Fruit fly (Drosophila melanogaster) whole organism, embryonic: ENCODE measurements around the gene mRpL10.

Experiments used
- Abd-B ChIP-seq: fragments of 200-800 bp; sonication (Bioruptor generic); optimal IDR thresholded peaks from 2 replicates; lab custom pipeline; 2018; ENCODE audit warnings: missing biosample characterization, mild to moderate bottlenecking, missing genetic modification characterization, moderate library complexity
- Aef1 ChIP-seq: fragments of 200-800 bp; sonication (Bioruptor generic); IDR thresholded peaks from 3 replicates; pipeline ENCODE4 v1.3.6; 2022; ENCODE audit warnings: missing biosample characterization, missing genetic modification characterization
- Bteb2 ChIP-seq: fragments of 200-800 bp; sonication (Bioruptor generic); optimal IDR thresholded peaks from 2 replicates; lab custom pipeline; 2016; ENCODE audit warnings: missing biosample characterization, missing genetic modification characterization
- CG10209 ChIP-seq: fragments of 200-800 bp; sonication (Bioruptor generic); optimal IDR thresholded peaks from 3 replicates; lab custom pipeline; 2017; ENCODE audit warnings: missing biosample characterization, mild to moderate bottlenecking, missing genetic modification characterization, missing genetic modification reagents
- CG10959 ChIP-seq: fragments of 200-800 bp; sonication (Bioruptor generic); IDR thresholded peaks from 2 replicates; pipeline ENCODE4 v1.3.6; 2022; ENCODE audit warnings: missing biosample characterization, missing genetic modification characterization
- CG11456 ChIP-seq: fragments of 200-800 bp; sonication (Bioruptor generic); IDR thresholded peaks from 3 replicates; pipeline ENCODE4 v1.3.6; 2022; ENCODE audit warnings: missing biosample characterization, missing genetic modification characterization
- CG11696 ChIP-seq: fragments of 200-800 bp; sonication (Bioruptor generic); IDR thresholded peaks from 2 replicates; pipeline ENCODE4 v1.3.6; 2022; ENCODE audit warnings: missing biosample characterization, missing genetic modification characterization
- CG12071 ChIP-seq: fragments of 200-800 bp; sonication (Bioruptor generic); optimal IDR thresholded peaks from 3 replicates; lab custom pipeline; 2018; ENCODE audit warnings: missing biosample characterization, mild to moderate bottlenecking, missing genetic modification characterization
- CG15269 ChIP-seq: fragments of 200-800 bp; sonication (Bioruptor generic); optimal IDR thresholded peaks from 2 replicates; lab custom pipeline; 2018; ENCODE audit warnings: missing biosample characterization, mild to moderate bottlenecking, missing genetic modification characterization, moderate library complexity
- CG1529 ChIP-seq: fragments of 200-800 bp; sonication (Bioruptor generic); optimal IDR thresholded peaks from 3 replicates; lab custom pipeline; 2018; ENCODE audit warnings: missing biosample characterization, missing genetic modification characterization
- CG1647 ChIP-seq: fragments of 200-800 bp; sonication (Bioruptor generic); optimal IDR thresholded peaks from 3 replicates; lab custom pipeline; 2016; ENCODE audit warnings: missing biosample characterization, missing genetic modification characterization
- CG17186 ChIP-seq: fragments of 200-800 bp; sonication (Bioruptor generic); optimal IDR thresholded peaks from 3 replicates; lab custom pipeline; 2017; ENCODE audit warnings: missing biosample characterization, missing genetic modification reagents, missing genetic modification characterization
- CG17385 ChIP-seq: fragments of 200-800 bp; sonication (Bioruptor generic); optimal IDR thresholded peaks from 3 replicates; lab custom pipeline; 2018; ENCODE audit warnings: missing biosample characterization, mild to moderate bottlenecking, missing genetic modification characterization
- CG1832 ChIP-seq: fragments of 200-800 bp; sonication (Bioruptor generic); optimal IDR thresholded peaks from 2 replicates; lab custom pipeline; 2017; ENCODE audit warnings: missing biosample characterization, mild to moderate bottlenecking, missing genetic modification characterization, inconsistent platforms
- CG2199 ChIP-seq: fragments of 200-800 bp; sonication (Bioruptor generic); IDR thresholded peaks from 3 replicates; pipeline ENCODE4 v1.3.6; 2022; ENCODE audit warnings: missing biosample characterization, missing genetic modification characterization
- CG3281 ChIP-seq: fragments of 200-800 bp; sonication (Bioruptor generic); optimal IDR thresholded peaks from 3 replicates; lab custom pipeline; 2017; ENCODE audit warnings: missing biosample characterization, mild to moderate bottlenecking, missing genetic modification characterization
- CG33557 ChIP-seq: fragments of 200-800 bp; sonication (Bioruptor generic); optimal IDR thresholded peaks from 2 replicates; lab custom pipeline; 2019; ENCODE audit warnings: missing biosample characterization, mild to moderate bottlenecking, missing genetic modification characterization, moderate library complexity
- CG34224 ChIP-seq: fragments of 200-800 bp; sonication (Bioruptor generic); IDR thresholded peaks from 3 replicates; pipeline ENCODE4 v1.3.6; 2022; ENCODE audit warnings: missing biosample characterization, missing genetic modification characterization; ENCODE audit not compliant: partially characterized antibody
- CG3847 ChIP-seq: fragments of 200-800 bp; sonication (Bioruptor generic); IDR thresholded peaks from 2 replicates; pipeline ENCODE4 v1.3.6; 2022; ENCODE audit warnings: missing biosample characterization, missing genetic modification characterization
- CG4617 ChIP-seq: fragments of 200-800 bp; sonication (Bioruptor generic); optimal IDR thresholded peaks from 3 replicates; lab custom pipeline; 2016; ENCODE audit warnings: missing biosample characterization, missing genetic modification characterization, borderline replicate concordance
- CG6854 ChIP-seq: fragments of 200-800 bp; sonication (Bioruptor generic); optimal IDR thresholded peaks from 3 replicates; lab custom pipeline; 2017; ENCODE audit warnings: missing biosample characterization, mild to moderate bottlenecking, missing genetic modification characterization
- CG7839 ChIP-seq: fragments of 200-800 bp; sonication (Bioruptor generic); optimal IDR thresholded peaks from 3 replicates; lab custom pipeline; 2018; ENCODE audit warnings: missing biosample characterization, mild to moderate bottlenecking, missing genetic modification characterization, moderate library complexity
- CG7987 ChIP-seq: fragments of 200-800 bp; sonication (Bioruptor generic); optimal IDR thresholded peaks from 2 replicates; lab custom pipeline; 2018; ENCODE audit warnings: missing biosample characterization, mild to moderate bottlenecking, missing genetic modification characterization, moderate library complexity
- CG8388 ChIP-seq: fragments of 200-800 bp; sonication (Bioruptor generic); optimal IDR thresholded peaks from 2 replicates; lab custom pipeline; 2019; ENCODE audit warnings: missing biosample characterization, mild to moderate bottlenecking, missing genetic modification characterization, moderate library complexity
- CG8478 ChIP-seq: fragments of >200 bp; optimal IDR thresholded peaks from 2 replicates; lab custom pipeline; 2018
- CG9876 ChIP-seq: fragments of 200-800 bp; sonication (Bioruptor generic); optimal IDR thresholded peaks from 2 replicates; lab custom pipeline; 2016; ENCODE audit warnings: missing biosample characterization, missing genetic modification characterization
- CHES-1-like ChIP-seq: fragments of 200-800 bp; sonication (Bioruptor generic); optimal IDR thresholded peaks from 2 replicates; lab custom pipeline; 2016; ENCODE audit warnings: missing biosample characterization, missing genetic modification characterization
- Dbx ChIP-seq: fragments of 200-800 bp; sonication (Bioruptor generic); IDR thresholded peaks from 3 replicates; pipeline ENCODE4 v1.3.6; 2022; ENCODE audit warnings: missing biosample characterization, missing genetic modification characterization
- Dip2 ChIP-seq: fragments of 200-800 bp; sonication (Bioruptor generic); IDR thresholded peaks from 2 replicates; pipeline ENCODE4 v1.3.6; 2022; ENCODE audit warnings: missing biosample characterization, missing genetic modification characterization
- HLH4C ChIP-seq: fragments of 200-800 bp; sonication (Bioruptor generic); IDR thresholded peaks from 3 replicates; pipeline ENCODE4 v1.3.6; 2022; ENCODE audit warnings: missing biosample characterization, missing genetic modification characterization; ENCODE audit not compliant: partially characterized antibody
- Hr51 ChIP-seq, 2 experiments: fragments of 200-800 bp; sonication (Bioruptor generic); optimal IDR thresholded peaks; 2 replicates in 1 of 2; 3 replicates in 1 of 2; lab custom pipeline; 2016 to 2018; ENCODE audit warnings: missing biosample characterization in 2 of 2, missing genetic modification characterization in 2 of 2, mild to moderate bottlenecking in 1 of 2, moderate library complexity in 1 of 2
- Mad ChIP-seq: fragments of 200-800 bp; sonication (Bioruptor generic); optimal IDR thresholded peaks from 2 replicates; lab custom pipeline; 2016; ENCODE audit warnings: missing biosample characterization, missing genetic modification characterization
- Nf-YA ChIP-seq: fragments of 200-800 bp; sonication (Bioruptor generic); IDR thresholded peaks from 2 replicates; pipeline ENCODE4 v1.3.6; 2022; ENCODE audit warnings: missing biosample characterization, missing genetic modification characterization
- Side ChIP-seq: fragments of 200-800 bp; sonication (Bioruptor generic); optimal IDR thresholded peaks from 2 replicates; lab custom pipeline; 2016; ENCODE audit warnings: missing biosample characterization, missing genetic modification characterization
- dati ChIP-seq: fragments of 200-800 bp; sonication (Bioruptor generic); IDR thresholded peaks from 2 replicates; pipeline ENCODE4 v1.3.6; 2022; ENCODE audit warnings: missing biosample characterization, missing genetic modification characterization
- exex ChIP-seq: fragments of 200-800 bp; sonication (Bioruptor generic); optimal IDR thresholded peaks from 4 replicates; lab custom pipeline; 2018; ENCODE audit warnings: missing biosample characterization, mild to moderate bottlenecking, missing genetic modification characterization, moderate library complexity
- gem ChIP-seq: fragments of 200-800 bp; sonication (Bioruptor generic); optimal IDR thresholded peaks from 2 replicates; lab custom pipeline; 2019; ENCODE audit warnings: missing biosample characterization, mild to moderate bottlenecking, missing genetic modification characterization, moderate library complexity
- insv ChIP-seq, 2 experiments: fragments of 200-800 bp; sonication (Bioruptor generic); optimal IDR thresholded peaks; 3 replicates each; lab custom pipeline; 2016 to 2018; ENCODE audit warnings: missing biosample characterization in 2 of 2, missing genetic modification characterization in 2 of 2
- oc ChIP-seq: fragments of 200-800 bp; sonication (Bioruptor generic); optimal IDR thresholded peaks from 2 replicates; lab custom pipeline; 2018; ENCODE audit warnings: missing biosample characterization, mild to moderate bottlenecking, missing genetic modification characterization, moderate library complexity
- org-1 ChIP-seq: fragments of 200-800 bp; sonication (Bioruptor generic); optimal IDR thresholded peaks from 2 replicates; lab custom pipeline; 2017; ENCODE audit warnings: missing biosample characterization, missing genetic modification characterization
- psq ChIP-seq: fragments of 200-800 bp; sonication (Bioruptor generic); optimal IDR thresholded peaks from 2 replicates; lab custom pipeline; 2017; ENCODE audit warnings: missing biosample characterization, missing genetic modification characterization
- row ChIP-seq: fragments of 200-800 bp; sonication (Bioruptor generic); IDR thresholded peaks from 3 replicates; pipeline ENCODE4 v1.3.6; 2022; ENCODE audit warnings: missing biosample characterization, missing genetic modification characterization
- shn ChIP-seq: fragments of 200-800 bp; sonication (Bioruptor generic); optimal IDR thresholded peaks from 3 replicates; lab custom pipeline; 2016; ENCODE audit warnings: missing biosample characterization, missing genetic modification characterization
- slbo ChIP-seq: fragments of 200-800 bp; sonication (Bioruptor generic); IDR thresholded peaks from 2 replicates; pipeline ENCODE4 v1.3.6; 2022; ENCODE audit warnings: missing biosample characterization, missing genetic modification characterization
- sqz ChIP-seq: fragments of 200-800 bp; sonication (Bioruptor generic); optimal IDR thresholded peaks from 3 replicates; lab custom pipeline; 2018; ENCODE audit warnings: missing biosample characterization, mild to moderate bottlenecking, missing genetic modification characterization
- stwl ChIP-seq: fragments of 200-800 bp; sonication (Bioruptor generic); optimal IDR thresholded peaks from 3 replicates; lab custom pipeline; 2018; ENCODE audit warnings: missing biosample characterization, mild to moderate bottlenecking, missing genetic modification characterization, moderate library complexity
- trh ChIP-seq: fragments of 200-800 bp; sonication (Bioruptor generic); optimal IDR thresholded peaks from 2 replicates; lab custom pipeline; 2016; ENCODE audit warnings: missing biosample characterization, missing genetic modification characterization
- tx ChIP-seq: fragments of 200-800 bp; sonication (Bioruptor generic); optimal IDR thresholded peaks from 2 replicates; lab custom pipeline; 2016; ENCODE audit warnings: missing biosample characterization, missing genetic modification characterization
- vnd ChIP-seq: fragments of 200-800 bp; sonication (Bioruptor generic); IDR thresholded peaks from 3 replicates; pipeline ENCODE4 v1.3.6; 2022; ENCODE audit warnings: missing biosample characterization, missing genetic modification characterization; ENCODE audit not compliant: partially characterized antibody
- zen2 ChIP-seq: fragments of 200-800 bp; sonication (Bioruptor generic); IDR thresholded peaks from 3 replicates; pipeline ENCODE4 v1.3.6; 2022; ENCODE audit warnings: missing biosample characterization, missing genetic modification characterization; ENCODE audit not compliant: partially characterized antibody

Gene mRpL10

DNA sequence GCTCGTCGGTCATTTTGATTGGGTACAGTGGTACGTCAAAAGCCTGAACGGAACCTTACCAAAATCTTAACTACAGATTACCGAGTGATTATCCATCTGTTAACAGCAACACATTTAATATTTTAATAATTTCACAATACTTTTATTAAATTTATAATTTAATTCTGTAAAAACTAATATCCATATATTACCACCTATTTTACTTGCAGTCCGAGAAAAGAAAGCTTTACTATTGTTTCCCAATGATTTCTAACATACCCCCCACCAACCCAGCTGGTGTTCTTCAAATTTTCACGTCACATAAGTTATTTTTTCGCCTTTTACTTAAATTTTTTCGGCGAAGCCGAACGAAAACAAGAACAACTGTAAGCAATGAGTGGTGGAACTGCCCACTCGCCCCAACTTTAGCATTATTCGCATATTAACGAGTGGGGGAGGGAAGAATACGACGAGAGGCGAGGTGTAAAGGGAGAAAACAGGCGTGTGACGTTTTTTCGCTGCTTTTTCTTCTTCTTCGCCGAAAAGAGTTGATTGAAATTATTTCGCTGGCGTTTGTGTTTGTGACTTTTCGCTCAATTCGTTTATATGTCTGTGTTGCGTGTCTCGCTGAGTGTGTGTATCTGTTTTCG is 44.4 kb downstream of the mRpL10 start (continued):
- TF ChIP-seq gem (tag; lab: Kevin White, UChicago) (peak; percentile 75), CG9876 (GFP tag; lab: Kevin White, UChicago) (no peak), CG2199 (GFP tag; lab: Robert Waterston, UW) (0 out of 3 replicates have a peak, but pooled peaks have one; percentile 32), Nf-YA (GFP tag; lab: Robert Waterston, UW) (no peak), CG11456 (GFP tag; lab: Robert Waterston, UW) (no peak), oc (tag; lab: Kevin White, UChicago) (no peak), CG15269 (tag; lab: Kevin White, UChicago) (peak; percentile 62), exex (tag; lab: Kevin White, UChicago) (peak; percentile 44), Side (GFP tag; lab: Kevin White, UChicago) (no peak), CG3847 (GFP tag; lab: Robert Waterston, UW) (peak; percentile 45; the same call in 1 of the 2 replicates), CG8388 (GFP tag; lab: Kevin White, UChicago) (peak; percentile 29), CG4617 (no peak), CG17385 (GFP tag; lab: Kevin White, UChicago) (peak; percentile 80), Aef1 (GFP tag; lab: Robert Waterston, UW) (no peak), CG3281 (GFP tag; lab: Kevin White, UChicago) (peak; percentile 86), trh (no peak), CG12071 (GFP tag; lab: Kevin White, UChicago) (peak; percentile 9), CG11696 (GFP tag; lab: Robert Waterston, UW) (no peak), sqz (GFP tag; lab: Kevin White, UChicago) (no peak), dati (GFP tag; lab: Robert Waterston, UW) (no peak), insv (GFP tag; optimal IDR thresholded peaks at IDR 0.05; lab: Kevin White, UChicago) (no peak), CG10959 (GFP tag; lab: Robert Waterston, UW) (no peak), CG10209 (GFP tag; lab: Kevin White, UChicago) (peak; percentile 42), Hr51 (GFP tag; optimal IDR thresholded peaks at IDR 0.05; lab: Kevin White, UChicago) (peak; percentile 40 to 58), HLH4C (GFP tag; lab: Robert Waterston, UW) (no peak), slbo (GFP tag; lab: Robert Waterston, UW) (peak; percentile 75), CG7987 (no peak), Dip2 (GFP tag; lab: Robert Waterston, UW) (no peak), CG1647 (GFP tag; lab: Kevin White, UChicago) (no peak), CG6854 (GFP tag; lab: Kevin White, UChicago) (peak; percentile 54), CG34224 (GFP tag; lab: Robert Waterston, UW) (no peak), stwl (no peak), tx (no peak), CG33557 (GFP tag; lab: Kevin White, UChicago) (no peak), Bteb2 (GFP tag; lab: Kevin White, UChicago) (no peak), Dbx (GFP tag; lab: Robert Waterston, UW) (no peak), psq (GFP tag; lab: Kevin White, UChicago) (peak; percentile 27), CHES-1-like (GFP tag; lab: Kevin White, UChicago) (no peak), zen2 (GFP tag; lab: Robert Waterston, UW) (no peak), CG1529 (GFP tag; lab: Kevin White, UChicago) (no peak), CG7839 (tag; lab: Kevin White, UChicago) (peak; percentile 72), Mad (GFP tag; lab: Kevin White, UChicago) (no peak), org-1 (GFP tag; lab: Kevin White, UChicago) (peak; percentile 66), shn (GFP tag; lab: Kevin White, UChicago) (no peak), row (GFP tag; lab: Robert Waterston, UW) (peak; percentile 55), vnd (GFP tag; lab: Robert Waterston, UW) (no peak), CG1832 (GFP tag; lab: Kevin White, UChicago) (no peak), Abd-B (GFP tag; lab: Kevin White, UChicago) (peak; percentile 15), CG8478 (lab: Kevin White, UChicago) (no peak), CG17186 (GFP tag; lab: Kevin White, UChicago) (no peak)
